Worm (Caenorhabditis elegans) whole organism, L4 larva: ENCODE data around the gene acl-13.
A peak's percentile ranks its signal among the peaks of the same experiment; 100 is the strongest.

Source experiments
- T26A8.4 ChIP-seq: fragments of 200-800 bp; sonication (Bioruptor generic); IDR thresholded peaks from 2 replicates; pipeline ENCODE4 v1.3.6; 2022; ENCODE audit warnings: missing genetic modification characterization, missing compliant biosample characterization
- Y105C5A.15 ChIP-seq: fragments of 200-800 bp; sonication (Bioruptor generic); IDR thresholded peaks from 2 replicates; pipeline ENCODE4 v1.3.6; 2022; ENCODE audit warnings: missing genetic modification characterization, missing compliant biosample characterization
- Y48G9A.11 ChIP-seq: fragments of 200-800 bp; sonication (Bioruptor generic); IDR thresholded peaks from 2 replicates; pipeline ENCODE4 v1.3.6; 2022; ENCODE audit warnings: missing genetic modification reagents, missing genetic modification characterization, missing compliant biosample characterization
- Y5F2A.4 ChIP-seq: fragments of 200-800 bp; sonication (Bioruptor generic); optimal IDR thresholded peaks from 2 replicates; lab custom pipeline; 2018; ENCODE audit warnings: mild to moderate bottlenecking, missing genetic modification characterization, missing compliant biosample characterization
- Y75B8A.6 ChIP-seq: fragments of 200-800 bp; sonication (Bioruptor generic); IDR thresholded peaks from 2 replicates; pipeline ENCODE4 v1.3.6; 2022; ENCODE audit warnings: missing genetic modification reagents, missing genetic modification characterization, missing compliant biosample characterization
- ZK337.2 ChIP-seq: fragments of 200-800 bp; sonication (Bioruptor generic); IDR thresholded peaks from 2 replicates; pipeline ENCODE4 v1.3.6; 2022; ENCODE audit warnings: missing genetic modification reagents, missing genetic modification characterization, missing compliant biosample characterization
- ZK546.5 ChIP-seq, 2 experiments: sonication (generic microtip); optimal IDR thresholded peaks; 2 replicates each; lab custom pipeline; 2017; ENCODE audit warnings: missing biosample characterization in 2 of 2, missing genetic modification characterization in 2 of 2
- aly-2 ChIP-seq: sonication (generic microtip); optimal IDR thresholded peaks from 2 replicates; lab custom pipeline; 2018; ENCODE audit warnings: missing biosample characterization, missing genetic modification characterization
- ama-1 ChIP-seq: fragments of 150-350 bp; optimal IDR thresholded peaks from 2 replicates; lab custom pipeline; 2014; ENCODE audit warnings: inconsistent platforms, mixed read lengths
- attf-4 ChIP-seq: sonication (generic microtip); optimal IDR thresholded peaks from 3 replicates; lab custom pipeline; 2017; ENCODE audit warnings: missing biosample characterization, missing genetic modification characterization
- ceh-20 ChIP-seq: fragments of 200-800 bp; sonication (Bioruptor generic); IDR thresholded peaks from 2 replicates; pipeline ENCODE4 v1.3.6; 2022; ENCODE audit warnings: missing genetic modification reagents, missing genetic modification characterization, missing compliant biosample characterization
- ceh-28 ChIP-seq: fragments of 150-350 bp; optimal IDR thresholded peaks from 2 replicates; lab custom pipeline; 2014; ENCODE audit warnings: missing biosample characterization, missing genetic modification reagents, missing genetic modification characterization
- ceh-82 ChIP-seq: sonication (generic microtip); optimal IDR thresholded peaks from 2 replicates; lab custom pipeline; 2017; ENCODE audit warnings: missing biosample characterization, missing genetic modification characterization
- dpl-1 ChIP-seq: fragments of 150-350 bp; optimal IDR thresholded peaks from 2 replicates; lab custom pipeline; 2014; ENCODE audit warnings: missing biosample characterization, missing genetic modification reagents, missing genetic modification characterization
- duxl-1 ChIP-seq: sonication (generic microtip); optimal IDR thresholded peaks from 2 replicates; lab custom pipeline; 2016; ENCODE audit warnings: mild to moderate bottlenecking, missing genetic modification characterization, moderate library complexity, missing compliant biosample characterization; ENCODE audit not compliant: poor library complexity
- dve-1 ChIP-seq: sonication (generic microtip); optimal IDR thresholded peaks from 2 replicates; lab custom pipeline; 2017; ENCODE audit warnings: antibody characterized with exemption, mild to moderate bottlenecking, missing genetic modification characterization, missing compliant biosample characterization; ENCODE audit not compliant: insufficient read depth
- egl-43 ChIP-seq: fragments of 200-800 bp; sonication (Bioruptor generic); IDR thresholded peaks from 2 replicates; pipeline ENCODE4 v1.3.6; 2022; ENCODE audit warnings: missing genetic modification reagents, missing genetic modification characterization, missing compliant biosample characterization
- fkh-10 ChIP-seq: fragments of 150-350 bp; optimal IDR thresholded peaks from 2 replicates; lab custom pipeline; 2014; ENCODE audit warnings: missing biosample characterization, missing genetic modification reagents, missing genetic modification characterization
- gei-8 ChIP-seq: fragments of 200-800 bp; sonication (Bioruptor generic); optimal IDR thresholded peaks from 2 replicates; lab custom pipeline; 2018; ENCODE audit warnings: mild to moderate bottlenecking, missing genetic modification characterization, missing compliant biosample characterization
- hif-1 ChIP-seq, 2 experiments: sonication (generic microtip); optimal IDR thresholded peaks; 2 replicates each; lab custom pipeline; 2016 to 2017; ENCODE audit warnings: missing compliant biosample characterization in 2 of 2, missing genetic modification characterization in 2 of 2, missing genetic modification reagents in 2 of 2, missing genotype in 2 of 2, mild to moderate bottlenecking in 1 of 2
- hlh-30 ChIP-seq: sonication (generic microtip); optimal IDR thresholded peaks from 2 replicates; lab custom pipeline; 2017; ENCODE audit warnings: antibody characterized with exemption, mild to moderate bottlenecking, missing genetic modification characterization, missing compliant biosample characterization; ENCODE audit not compliant: insufficient read depth
- hmg-1.1 ChIP-seq: fragments of 200-800 bp; sonication (Bioruptor generic); IDR thresholded peaks from 2 replicates; pipeline ENCODE4 v1.3.6; 2022; ENCODE audit warnings: missing genetic modification reagents, missing genetic modification characterization, missing compliant biosample characterization
- lin-15B ChIP-seq: fragments of 150-350 bp; sonication (generic microtip); optimal IDR thresholded peaks from 3 replicates; lab custom pipeline; 2014; ENCODE audit warnings: missing biosample characterization, missing genetic modification characterization
- lin-29 ChIP-seq: fragments of 200-800 bp; sonication (Bioruptor generic); IDR thresholded peaks from 2 replicates; pipeline ENCODE4 v1.3.6; 2022; ENCODE audit warnings: missing genetic modification reagents, missing genetic modification characterization, missing compliant biosample characterization
- lin-39 ChIP-seq: fragments of 150-350 bp; optimal IDR thresholded peaks from 2 replicates; lab custom pipeline; 2014; ENCODE audit warnings: missing biosample characterization, missing genetic modification reagents, missing genetic modification characterization
- lsy-2 ChIP-seq, 2 experiments: fragments of 150-350 bp in 1 of 2; sonication (generic microtip) in 1 of 2; optimal IDR thresholded peaks; 2 replicates each; lab custom pipeline; 2014 to 2017; ENCODE audit warnings: missing biosample characterization in 2 of 2, missing genetic modification characterization in 2 of 2
- madf-5 ChIP-seq, 2 experiments: fragments of 200-800 bp; sonication (Bioruptor generic); IDR thresholded peaks; 2 replicates each; pipeline ENCODE4 v1.3.6; 2022; ENCODE audit warnings: missing compliant biosample characterization in 2 of 2, missing genetic modification characterization in 2 of 2
- mep-1 ChIP-seq: fragments of 150-350 bp; sonication (generic microtip); optimal IDR thresholded peaks from 3 replicates; lab custom pipeline; 2014; ENCODE audit warnings: missing biosample characterization, missing genetic modification characterization
- nhr-10 ChIP-seq: fragments of 150-350 bp; optimal IDR thresholded peaks from 2 replicates; lab custom pipeline; 2014; ENCODE audit warnings: missing biosample characterization, missing genetic modification characterization
- nhr-102 ChIP-seq: sonication (generic microtip); optimal IDR thresholded peaks from 2 replicates; lab custom pipeline; 2016; ENCODE audit warnings: mild to moderate bottlenecking, missing genetic modification characterization, moderate library complexity, missing compliant biosample characterization
- nhr-111 ChIP-seq: fragments of 200-800 bp; sonication (Bioruptor generic); optimal IDR thresholded peaks from 2 replicates; lab custom pipeline; 2018; ENCODE audit warnings: mild to moderate bottlenecking, missing genetic modification characterization, missing compliant biosample characterization
- nhr-237 ChIP-seq: sonication (generic microtip); optimal IDR thresholded peaks from 2 replicates; lab custom pipeline; 2017; ENCODE audit warnings: missing biosample characterization, missing genetic modification characterization
- nhr-48 ChIP-seq: sonication (generic microtip); optimal IDR thresholded peaks from 2 replicates; lab custom pipeline; 2016; ENCODE audit warnings: mild to moderate bottlenecking, missing genetic modification characterization, missing compliant biosample characterization
- nhr-76 ChIP-seq: fragments of 150-350 bp; optimal IDR thresholded peaks from 2 replicates; lab custom pipeline; 2014; ENCODE audit warnings: missing biosample characterization, missing genetic modification characterization
- nhr-77 ChIP-seq: fragments of 150-350 bp; optimal IDR thresholded peaks from 2 replicates; lab custom pipeline; 2014; ENCODE audit warnings: missing biosample characterization, missing genetic modification characterization
- pha-4 ChIP-seq, 2 experiments: fragments of 150-350 bp in 1 of 2; fragments of 200-800 bp in 1 of 2; sonication (Bioruptor generic) in 1 of 2; IDR thresholded peaks in 1 of 2; optimal IDR thresholded peaks in 1 of 2; 2 replicates each; pipeline versions ENCODE4 v1.3.6 to Lab custom; 2014 to 2022; ENCODE audit warnings: missing genetic modification characterization in 2 of 2, missing genetic modification reagents in 2 of 2, missing biosample characterization in 1 of 2, missing compliant biosample characterization in 1 of 2
- sdz-12 ChIP-seq: fragments of 200-800 bp; sonication (Bioruptor generic); optimal IDR thresholded peaks from 2 replicates; lab custom pipeline; 2018; ENCODE audit warnings: mild to moderate bottlenecking, missing genetic modification characterization, missing compliant biosample characterization
- snpc-1.2 ChIP-seq: fragments of 200-800 bp; sonication (Bioruptor generic); IDR thresholded peaks from 2 replicates; pipeline ENCODE4 v1.3.6; 2022; ENCODE audit warnings: missing genetic modification reagents, missing genetic modification characterization, missing compliant biosample characterization
- spr-3 ChIP-seq: fragments of 200-800 bp; sonication (Bioruptor generic); optimal IDR thresholded peaks from 2 replicates; lab custom pipeline; 2018; ENCODE audit warnings: mild to moderate bottlenecking, missing genetic modification characterization, missing compliant biosample characterization
- unc-39 ChIP-seq: sonication (generic microtip); optimal IDR thresholded peaks from 2 replicates; lab custom pipeline; 2017; ENCODE audit warnings: missing biosample characterization, missing genetic modification characterization
- unc-62 ChIP-seq, 3 experiments: fragments of 150-350 bp in 1 of 3; sonication (generic microtip); optimal IDR thresholded peaks in 2 of 3; peaks in 1 of 3; 1 replicate in 1 of 3; 2 replicates in 2 of 3; lab custom pipeline; 2014 to 2017; ENCODE audit warnings: missing biosample characterization in 3 of 3, missing genetic modification characterization in 3 of 3, missing genetic modification reagents in 3 of 3, missing genotype in 1 of 3
- vab-7 ChIP-seq: fragments of 200-800 bp; sonication (Bioruptor generic); IDR thresholded peaks from 2 replicates; pipeline ENCODE4 v1.3.6; 2022; ENCODE audit warnings: missing genetic modification reagents, missing genetic modification characterization, missing compliant biosample characterization
- zfp-3 ChIP-seq: fragments of 200-800 bp; sonication (Bioruptor generic); conservative IDR thresholded peaks from 2 replicates; pipeline ENCODE4 v1.3.6; 2022; ENCODE audit warnings: missing genetic modification reagents, missing genetic modification characterization, missing compliant biosample characterization
- zip-11 ChIP-seq: fragments of 200-800 bp; sonication (Bioruptor generic); IDR thresholded peaks from 2 replicates; pipeline ENCODE4 v1.3.6; 2022; ENCODE audit warnings: missing genetic modification characterization, missing compliant biosample characterization
- zip-2 ChIP-seq: fragments of 150-350 bp; optimal IDR thresholded peaks from 2 replicates; lab custom pipeline; 2014; ENCODE audit warnings: missing biosample characterization, missing genetic modification characterization
- ztf-11 ChIP-seq: fragments of 150-350 bp; optimal IDR thresholded peaks from 2 replicates; lab custom pipeline; 2014; ENCODE audit warnings: missing biosample characterization, missing genetic modification characterization
- ztf-7 ChIP-seq: fragments of 150-350 bp; optimal IDR thresholded peaks from 2 replicates; lab custom pipeline; 2014; ENCODE audit warnings: missing biosample characterization, missing genetic modification characterization

The acl-13 gene

ce11 chrIV:12361392-12362092, 48.7 kb upstream of the acl-13 start, which contains the start of the genes ccr-4 and ZC518.8 (continued):
- TF ChIP-seq attf-4 (tag; lab: Kevin White, UChicago) (no peak), lin-39 (tag; lab: Kevin White, UChicago) (no peak), ceh-82 (tag; lab: Kevin White, UChicago) (no peak), unc-62 (GFP tag; optimal IDR thresholded peaks at IDR 0.05 in 1 of 2; lab: Kevin White, UChicago) (peak in 1 of 2 experiments; percentile 92), unc-62 (tag; optimal IDR thresholded peaks at IDR 0.05; lab: Kevin White, UChicago) (no peak), lin-15B (tag; lab: Kevin White, UChicago) (no peak), snpc-1.2 (GFP tag; lab: Robert Waterston, UW) (no peak)

- TF ChIP-seq zip-11 (GFP tag; lab: Robert Waterston, UW), result no peak
- TF ChIP-seq ZK337.2 (GFP tag; lab: Robert Waterston, UW), result no peak
- TF ChIP-seq sdz-12 (GFP tag; lab: Kevin White, UChicago), result no peak
- no peak for TF ChIP-seq ZK546.5 (tag; optimal IDR thresholded peaks at IDR 0.05; lab: Kevin White, UChicago)
- TF ChIP-seq gei-8 (GFP tag; lab: Kevin White, UChicago), result no peak
- TF ChIP-seq Y105C5A.15 (GFP tag; lab: Robert Waterston, UW), result no peak
- TF ChIP-seq Y75B8A.6 (GFP tag; lab: Robert Waterston, UW), result no peak
- no peak for TF ChIP-seq nhr-10 (tag; lab: Kevin White, UChicago)
- TF ChIP-seq duxl-1 (tag; lab: Kevin White, UChicago), result no peak
- TF ChIP-seq lin-15B (tag; lab: Kevin White, UChicago), result no peak
- peak; percentile 8 for TF ChIP-seq dpl-1 (GFP tag; lab: Kevin White, UChicago)
- TF ChIP-seq Y5F2A.4, result no peak
- TF ChIP-seq ama-1, result no peak
- TF ChIP-seq ceh-28 (tag; lab: Kevin White, UChicago), result no peak
- TF ChIP-seq zfp-3, result no peak
- TF ChIP-seq nhr-77 (tag; lab: Kevin White, UChicago), result no peak
- no peak for TF ChIP-seq spr-3
- no peak for TF ChIP-seq lin-29
- TF ChIP-seq nhr-237, result no peak
- no peak for TF ChIP-seq nhr-48 (tag; lab: Kevin White, UChicago)
- peak in 1 of 2 experiments; percentile 18 for TF ChIP-seq hif-1 (tag; optimal IDR thresholded peaks at IDR 0.05; lab: Kevin White, UChicago)
- TF ChIP-seq T26A8.4, result no peak; the same call in 1 of the 2 replicates
- TF ChIP-seq unc-39 (tag; lab: Kevin White, UChicago), result no peak
- no peak for TF ChIP-seq nhr-76 (tag; lab: Kevin White, UChicago)
- TF ChIP-seq pha-4 (GFP tag; IDR thresholded peaks at IDR 0.05; lab: Robert Waterston, UW), result no peak
- no peak for TF ChIP-seq pha-4 (tag; optimal IDR thresholded peaks at IDR 0.05; lab: Kevin White, UChicago)
- TF ChIP-seq hmg-1.1, result peak; percentile 56; the same call in 1 of the 2 replicates
- TF ChIP-seq ztf-11 (tag; lab: Kevin White, UChicago), result no peak
- TF ChIP-seq zip-2 (tag; lab: Kevin White, UChicago), result no peak
- no peak for TF ChIP-seq madf-5 (GFP tag; IDR thresholded peaks at IDR 0.05; lab: Robert Waterston, UW)
- TF ChIP-seq vab-7 (GFP tag; lab: Robert Waterston, UW), result no peak
- TF ChIP-seq nhr-102 (tag; lab: Kevin White, UChicago), result no peak
- 0 out of 2 replicates have a peak, but pooled peaks have one; percentile 10 for TF ChIP-seq egl-43 (GFP tag; lab: Robert Waterston, UW)
- TF ChIP-seq hlh-30, result peak; percentile 43
- no peak for TF ChIP-seq nhr-111 (GFP tag; lab: Kevin White, UChicago)
- TF ChIP-seq snpc-1.2 (GFP tag; lab: Robert Waterston, UW), result no peak
- TF ChIP-seq fkh-10 (GFP tag; lab: Kevin White, UChicago), result peak; percentile 35
- no peak for TF ChIP-seq dve-1
- no peak for TF ChIP-seq ztf-7 (tag; lab: Kevin White, UChicago)
- peak; percentile 31 to 34 for TF ChIP-seq lsy-2 (tag; optimal IDR thresholded peaks at IDR 0.05; lab: Kevin White, UChicago)
- TF ChIP-seq lin-39 (tag; lab: Kevin White, UChicago), result no peak
- TF ChIP-seq ceh-20 (GFP tag; lab: Robert Waterston, UW), result no peak
- peak; percentile 19 for TF ChIP-seq mep-1 (tag; lab: Kevin White, UChicago)
- no peak for TF ChIP-seq aly-2
- no peak for TF ChIP-seq Y48G9A.11
Measured at ce11 chrIV:12364964-12365363, 45.3 kb upstream of the acl-13 start.
